Worm (Caenorhabditis elegans) whole organism, midembryonic: Measurements from ENCODE around the gene C11H1.5.

Experiments used
- cog-1 ChIP-seq: sonication (generic microtip); optimal IDR thresholded peaks from 2 replicates; lab custom pipeline; 2016; ENCODE audit warnings: missing genetic modification characterization, missing compliant biosample characterization
- flt-1 ChIP-seq: fragments of 200-800 bp; sonication (Bioruptor generic); IDR thresholded peaks from 2 replicates; pipeline ENCODE4 v1.3.6; 2022; ENCODE audit warnings: missing genetic modification characterization, missing compliant biosample characterization
- med-1 ChIP-seq: sonication (generic microtip); optimal IDR thresholded peaks from 2 replicates; lab custom pipeline; 2017; ENCODE audit warnings: missing genetic modification characterization, mild to moderate bottlenecking, missing compliant biosample characterization, antibody characterized with exemption, missing genetic modification reagents; ENCODE audit not compliant: insufficient read depth
- ref-1 ChIP-seq: fragments of 200-800 bp; sonication (Bioruptor generic); conservative IDR thresholded peaks from 2 replicates; pipeline ENCODE4 v1.3.6; 2022; ENCODE audit warnings: missing genetic modification reagents, missing genetic modification characterization, missing compliant biosample characterization
- tab-1 ChIP-seq: fragments of 200-800 bp; sonication (Bioruptor generic); IDR thresholded peaks from 2 replicates; pipeline ENCODE4 v1.3.6; 2022; ENCODE audit warnings: missing genetic modification characterization, missing compliant biosample characterization
- ztf-29 ChIP-seq: fragments of 200-800 bp; sonication (Bioruptor generic); IDR thresholded peaks from 2 replicates; pipeline ENCODE4 v1.3.6; 2022; ENCODE audit warnings: missing genetic modification reagents, missing genetic modification characterization, missing compliant biosample characterization

- TF ChIP-seq ztf-29 (GFP tag; lab: Robert Waterston, UW): peak; percentile 44; the same call in 1 of the 2 replicates
- peak; percentile 79 for TF ChIP-seq cog-1 (tag; lab: Kevin White, UChicago)
- no peak for TF ChIP-seq med-1 (GFP tag; lab: Kevin White, UChicago)
- TF ChIP-seq flt-1 (GFP tag; lab: Robert Waterston, UW): 0 out of 2 replicates have a peak, but pooled peaks have one; percentile 48
- TF ChIP-seq tab-1 (GFP tag; lab: Robert Waterston, UW): 0 out of 2 replicates have a peak, but pooled peaks have one; percentile 64
- TF ChIP-seq ref-1 (GFP tag; lab: Robert Waterston, UW): no peak
These were observed 9.4 kb upstream of the C11H1.5 start for ce11 chrX:14312416-14312815.
